Worm (Caenorhabditis elegans): ENCODE data around the gene smvt-1.

DNA sequence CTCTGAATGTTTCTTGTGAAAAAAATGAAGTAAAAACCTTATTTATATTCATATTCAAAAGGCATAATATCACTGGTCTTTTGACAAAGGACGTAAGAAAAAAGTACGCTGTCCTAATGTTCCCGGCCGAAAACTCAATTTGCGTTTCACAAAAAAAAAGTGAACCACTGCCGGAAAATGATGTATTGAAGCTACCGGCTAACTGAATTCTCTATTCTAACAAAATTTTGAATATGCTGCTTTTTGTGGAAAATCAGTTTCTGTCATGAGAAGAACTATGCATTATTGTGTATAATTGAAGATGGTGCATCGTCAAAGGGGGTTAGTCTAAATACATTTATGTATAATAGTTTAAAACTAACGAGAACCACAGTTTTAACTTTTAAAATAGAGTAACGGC is 54.5 kb downstream of the smvt-1 start:
- no peak for TF ChIP-seq elt-3 (tag; optimal IDR thresholded peaks at IDR 0.05)
- TF ChIP-seq rnt-1 (tag; optimal IDR thresholded peaks at IDR 0.05), result no peak
- TF ChIP-seq nhr-237 (tag; optimal IDR thresholded peaks at IDR 0.05), result no peak
- no peak for TF ChIP-seq efl-1 (optimal IDR thresholded peaks at IDR 0.05)
- TF ChIP-seq efl-1 (GFP tag; optimal IDR thresholded peaks at IDR 0.05 in 1 of 2), result no peak
- no peak for TF ChIP-seq C04F5.9 (tag; optimal IDR thresholded peaks at IDR 0.05)
- TF ChIP-seq ceh-82 (tag; optimal IDR thresholded peaks at IDR 0.05), result no peak

All from whole organism, L1 larva.